Worm (Caenorhabditis elegans): ENCODE data around the gene fbxa-141.

The fbxa-141 gene

ce11 chrX:14480248-14480647 lies 32.5 kb downstream of the fbxa-141 start, which contains the start of gene gfi-3 (continued):
- no peak for TF ChIP-seq nhr-11 (tag; optimal IDR thresholded peaks at IDR 0.05)
- peak; percentile 46 for TF ChIP-seq ceh-31 (tag; optimal IDR thresholded peaks at IDR 0.05)
- peak; percentile 4 for TF ChIP-seq ceh-2 (tag; optimal IDR thresholded peaks at IDR 0.05)
- peak; percentile 23 for TF ChIP-seq unc-55 (GFP tag; optimal IDR thresholded peaks at IDR 0.05)

- peak; percentile 45 for TF ChIP-seq dve-1 (tag; optimal IDR thresholded peaks at IDR 0.05)
- TF ChIP-seq sox-4 (tag; optimal IDR thresholded peaks at IDR 0.05) = no peak
Observed at ce11 chrX:14478743-14479428, 33.8 kb downstream of the fbxa-141 start, which contains the start of gene M163.11. Gene M163.11, plus strand, starts transcription at chrX:14479378.

ce11 chrX:14478193-14478592 lies 34.5 kb downstream of the fbxa-141 start:
- no peak for TF ChIP-seq ets-4 (tag; optimal IDR thresholded peaks at IDR 0.05)
- TF ChIP-seq npax-4 (tag; optimal IDR thresholded peaks at IDR 0.05) = no peak
- TF ChIP-seq sox-2 (GFP tag; IDR thresholded peaks at IDR 0.05) = no peak
- no peak for TF ChIP-seq gmeb-2 (tag; optimal IDR thresholded peaks at IDR 0.05)
- no peak for TF ChIP-seq C08G9.2 (tag; optimal IDR thresholded peaks at IDR 0.05)
- TF ChIP-seq fax-1 (tag; optimal IDR thresholded peaks at IDR 0.05) = no peak
- no peak for TF ChIP-seq ahr-1 (tag; optimal IDR thresholded peaks at IDR 0.05)
- no peak for TF ChIP-seq ceh-6 (GFP tag; optimal IDR thresholded peaks at IDR 0.05)
- TF ChIP-seq ceh-18 (tag; optimal IDR thresholded peaks at IDR 0.05) = no peak
- no peak for TF ChIP-seq elt-4 (tag; optimal IDR thresholded peaks at IDR 0.05)
- TF ChIP-seq Y22D7AL.16 (tag; optimal IDR thresholded peaks at IDR 0.05) = no peak
- no peak for TF ChIP-seq fkh-10 (GFP tag; optimal IDR thresholded peaks at IDR 0.05)
- TF ChIP-seq ceh-45 (GFP tag; IDR thresholded peaks at IDR 0.05) = no peak
- no peak for TF ChIP-seq pha-2 (tag; optimal IDR thresholded peaks at IDR 0.05)
- TF ChIP-seq hlh-8 (tag; optimal IDR thresholded peaks at IDR 0.05) = no peak
- TF ChIP-seq tbx-2 (tag; optimal IDR thresholded peaks at IDR 0.05) = no peak
- no peak for TF ChIP-seq zip-5 (tag; optimal IDR thresholded peaks at IDR 0.05)
- no peak for TF ChIP-seq fkh-6 (tag; optimal IDR thresholded peaks at IDR 0.05)
- TF ChIP-seq rnt-1 (tag; optimal IDR thresholded peaks at IDR 0.05) = no peak
- no peak for TF ChIP-seq madf-2 (tag; optimal IDR thresholded peaks at IDR 0.05)

ce11 chrX:14477338-14477737 lies 35.4 kb downstream of the fbxa-141 start:
- no peak for TF ChIP-seq fkh-6 (tag; optimal IDR thresholded peaks at IDR 0.05)
- no peak for TF ChIP-seq ztf-16 (tag; optimal IDR thresholded peaks at IDR 0.05)

ce11 chrX:14476625-14477257 lies 36.0 kb downstream of the fbxa-141 start:
- TF ChIP-seq pha-2 (tag; optimal IDR thresholded peaks at IDR 0.05) (no peak), ceh-22 (tag; optimal IDR thresholded peaks at IDR 0.05) (no peak), ztf-16 (tag; optimal IDR thresholded peaks at IDR 0.05) (no peak)

- TF ChIP-seq ets-4 (tag; optimal IDR thresholded peaks at IDR 0.05) = no peak
- TF ChIP-seq ahr-1 (tag; optimal IDR thresholded peaks at IDR 0.05) = no peak
- TF ChIP-seq zip-5 (tag; optimal IDR thresholded peaks at IDR 0.05) = no peak
- TF ChIP-seq ref-2 (tag; optimal IDR thresholded peaks at IDR 0.05) = no peak
- TF ChIP-seq T23F11.4 (GFP tag; optimal IDR thresholded peaks at IDR 0.05) = no peak
- no peak for TF ChIP-seq unc-86 (tag; optimal IDR thresholded peaks at IDR 0.05)
- no peak for TF ChIP-seq C38D4.7 (GFP tag; optimal IDR thresholded peaks at IDR 0.05)
- TF ChIP-seq ceh-30 (tag; optimal IDR thresholded peaks at IDR 0.05) = no peak
- TF ChIP-seq lin-11 (tag; optimal IDR thresholded peaks at IDR 0.05) = no peak
- TF ChIP-seq gmeb-2 (tag; optimal IDR thresholded peaks at IDR 0.05) = no peak
- TF ChIP-seq lim-6 (tag; optimal IDR thresholded peaks at IDR 0.05) = no peak
- TF ChIP-seq unc-3 (GFP tag; conservative IDR thresholded peaks at IDR 0.05) = no peak
- no peak for TF ChIP-seq unc-3 (tag; optimal IDR thresholded peaks at IDR 0.05)
- no peak for TF ChIP-seq ceh-22 (tag; optimal IDR thresholded peaks at IDR 0.05)
Observed at ce11 chrX:14473740-14474139, 39.0 kb downstream of the fbxa-141 start, which contains the start of gene M163.5. Gene M163.5, plus strand, starts transcription at chrX:14474040.
